Worm (Caenorhabditis elegans): ENCODE results near the gene fbxa-4.

The fbxa-4 gene

ce11 chrII:2378465-2379009 lies 36.8 kb downstream of the fbxa-4 start:
- TF ChIP-seq ceh-28 (tag; optimal IDR thresholded peaks at IDR 0.05) (peak; percentile 5), egl-27 (tag; optimal IDR thresholded peaks at IDR 0.05) (peak; percentile 93), ztf-11 (tag; optimal IDR thresholded peaks at IDR 0.05) (no peak), lsy-12 (tag; optimal IDR thresholded peaks at IDR 0.05) (peak; percentile 91), jun-1 (tag; optimal IDR thresholded peaks at IDR 0.05) (peak; percentile 99), nhr-25 (tag; optimal IDR thresholded peaks at IDR 0.05) (no peak), pha-4 (tag; optimal IDR thresholded peaks at IDR 0.05) (peak; percentile 79), unc-39 (tag; optimal IDR thresholded peaks at IDR 0.05) (no peak), nhr-28 (tag; optimal IDR thresholded peaks at IDR 0.05) (no peak), ceh-16 (tag; optimal IDR thresholded peaks at IDR 0.05) (no peak), elt-2 (tag; optimal IDR thresholded peaks at IDR 0.05) (peak; percentile 100), pqm-1 (tag; optimal IDR thresholded peaks at IDR 0.05) (peak; percentile 98), zag-1 (tag; optimal IDR thresholded peaks at IDR 0.05) (no peak), fos-1 (tag; optimal IDR thresholded peaks at IDR 0.05) (peak; percentile 80)

ce11 chrII:2377751-2378150 lies 37.6 kb downstream of the fbxa-4 start, which contains the start of gene F16G10.6:
Gene F16G10.6 (minus strand): TSS chrII:2377851.
- no peak for TF ChIP-seq nhr-12 (tag; optimal IDR thresholded peaks at IDR 0.05)
- no peak for TF ChIP-seq nhr-76 (tag; optimal IDR thresholded peaks at IDR 0.05)
- TF ChIP-seq nhr-77 (tag; optimal IDR thresholded peaks at IDR 0.05), result no peak
- no peak for TF ChIP-seq fkh-2 (tag; optimal IDR thresholded peaks at IDR 0.05)

- no peak for TF ChIP-seq R02D3.7 (tag; optimal IDR thresholded peaks at IDR 0.05)
- no peak for TF ChIP-seq nfya-1 (tag; optimal IDR thresholded peaks at IDR 0.05; ENCODE audit: insufficient read depth)
- no peak for TF ChIP-seq nhr-11 (tag; optimal IDR thresholded peaks at IDR 0.05)
- no peak for TF ChIP-seq elt-1 (tag; optimal IDR thresholded peaks at IDR 0.05)
- no peak for TF ChIP-seq nhr-77 (tag; optimal IDR thresholded peaks at IDR 0.05)
Measured at ce11 chrII:2374973-2375372, 40.4 kb downstream of the fbxa-4 start, which contains the start of gene F16G10.2. Gene F16G10.2 (plus strand): TSS chrII:2375273.

- TF ChIP-seq fos-1 (tag; optimal IDR thresholded peaks at IDR 0.05), result no peak
- TF ChIP-seq pqm-1 (tag; optimal IDR thresholded peaks at IDR 0.05), result no peak
- no peak for TF ChIP-seq sea-2 (GFP tag; optimal IDR thresholded peaks at IDR 0.05)
- TF ChIP-seq ZK546.5 (tag; optimal IDR thresholded peaks at IDR 0.05), result no peak
- no peak for TF ChIP-seq jun-1 (tag; optimal IDR thresholded peaks at IDR 0.05)
- no peak for TF ChIP-seq nhr-28 (tag; optimal IDR thresholded peaks at IDR 0.05)
Measured at ce11 chrII:2372090-2372489, 43.2 kb downstream of the fbxa-4 start, which contains the start of gene F16G10.3. Gene F16G10.3 (plus strand): TSS chrII:2372390.

- no peak for TF ChIP-seq nhr-43 (tag; optimal IDR thresholded peaks at IDR 0.05; ENCODE audit: poor library complexity, severe bottlenecking)
- TF ChIP-seq tbx-2 (tag; optimal IDR thresholded peaks at IDR 0.05), result no peak
- TF ChIP-seq eor-1 (tag; optimal IDR thresholded peaks at IDR 0.05), result no peak
- no peak for TF ChIP-seq fos-1 (tag; optimal IDR thresholded peaks at IDR 0.05)
- TF ChIP-seq snpc-4 (tag; optimal IDR thresholded peaks at IDR 0.05), result no peak
- TF ChIP-seq nhr-25 (tag; optimal IDR thresholded peaks at IDR 0.05), result no peak
- TF ChIP-seq zag-1 (tag; optimal IDR thresholded peaks at IDR 0.05), result no peak
- TF ChIP-seq sea-2 (GFP tag; optimal IDR thresholded peaks at IDR 0.05), result no peak
- TF ChIP-seq mdl-1 (tag; optimal IDR thresholded peaks at IDR 0.05), result no peak
- no peak for TF ChIP-seq pqm-1 (tag; optimal IDR thresholded peaks at IDR 0.05)
Measured at ce11 chrII:2368956-2369355, 46.4 kb downstream of the fbxa-4 start, which contains the start of gene hpo-25. Gene hpo-25 (plus strand): TSS chrII:2369256.

ce11 chrII:2366623-2367365 lies 48.5 kb downstream of the fbxa-4 start, which contains the start of the genes F43C11.12 and F16G10.5:
Gene F43C11.12 (minus strand): TSS chrII:2366723.
Gene F16G10.5 (plus strand): TSS chrII:2367315.
- TF ChIP-seq nhr-67 (tag; optimal IDR thresholded peaks at IDR 0.05), result no peak
- no peak for TF ChIP-seq tbx-2 (tag; optimal IDR thresholded peaks at IDR 0.05)
- no peak for TF ChIP-seq nhr-76 (tag; optimal IDR thresholded peaks at IDR 0.05)
- TF ChIP-seq skn-1 (tag; optimal IDR thresholded peaks at IDR 0.05), result no peak
- TF ChIP-seq nhr-23 (tag; optimal IDR thresholded peaks at IDR 0.05), result no peak
- TF ChIP-seq aly-2 (tag; optimal IDR thresholded peaks at IDR 0.05), result no peak
- TF ChIP-seq fos-1 (tag; optimal IDR thresholded peaks at IDR 0.05), result no peak
- no peak for TF ChIP-seq egl-5 (tag; optimal IDR thresholded peaks at IDR 0.05)
- TF ChIP-seq mml-1 (tag; optimal IDR thresholded peaks at IDR 0.05), result no peak
- no peak for TF ChIP-seq ZK546.5 (tag; optimal IDR thresholded peaks at IDR 0.05)
- no peak for TF ChIP-seq jun-1 (tag; optimal IDR thresholded peaks at IDR 0.05)
- TF ChIP-seq daf-12 (tag; optimal IDR thresholded peaks at IDR 0.05), result no peak
- TF ChIP-seq ceh-28 (tag; optimal IDR thresholded peaks at IDR 0.05), result no peak
- no peak for TF ChIP-seq elt-2 (tag; optimal IDR thresholded peaks at IDR 0.05)
- TF ChIP-seq lin-15B (tag; optimal IDR thresholded peaks at IDR 0.05), result no peak
- TF ChIP-seq ceh-16 (tag; optimal IDR thresholded peaks at IDR 0.05), result no peak
- TF ChIP-seq nhr-77 (tag; optimal IDR thresholded peaks at IDR 0.05), result no peak
